Worm (Caenorhabditis elegans) whole organism, mixed stage, embryonic: Measurements from ENCODE around the gene him-14.

ENCODE experiments used
- nhr-12 ChIP-seq: fragments of 150-350 bp; optimal IDR thresholded peaks from 2 replicates; lab custom pipeline; 2014; ENCODE audit warnings: missing biosample characterization, missing genetic modification characterization
- nhr-76 ChIP-seq: sonication (generic microtip); optimal IDR thresholded peaks from 2 replicates; lab custom pipeline; 2017; ENCODE audit warnings: missing biosample characterization, missing genetic modification characterization

DNA sequence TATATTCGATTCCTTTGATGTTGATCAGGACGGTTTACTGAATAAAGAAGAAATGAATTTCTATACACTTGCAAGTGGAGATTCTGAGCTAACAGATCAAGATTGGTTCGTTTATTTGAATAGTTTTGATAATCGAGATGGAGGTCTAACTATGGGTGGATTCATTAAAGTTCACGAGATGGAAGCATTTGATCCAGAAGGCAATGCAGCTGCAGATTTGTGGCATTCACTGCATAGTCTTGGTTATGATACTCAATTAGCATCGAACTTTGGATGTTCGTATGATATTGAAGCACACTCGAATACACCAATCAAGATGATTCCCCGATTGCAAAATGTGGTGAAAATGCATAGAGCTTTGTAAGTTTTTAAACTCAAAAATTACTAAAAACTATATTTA, 26.2 kb upstream of the him-14 start:
- no peak for TF ChIP-seq nhr-76 (tag; lab: Kevin White, UChicago)
- TF ChIP-seq nhr-12 (tag; lab: Kevin White, UChicago), result no peak
